Fruit fly (Drosophila melanogaster) whole organism, embryonic: Measurements from ENCODE around the gene haf.

Experiments used
- B-H2 ChIP-seq: fragments of 200-800 bp; sonication (Bioruptor generic); optimal IDR thresholded peaks from 2 replicates; lab custom pipeline; 2018; ENCODE audit warnings: missing biosample characterization, mild to moderate bottlenecking, missing genetic modification characterization
- BEAF-32 ChIP-seq: fragments of 200-800 bp; sonication (Bioruptor generic); optimal IDR thresholded peaks from 3 replicates; lab custom pipeline; 2017; ENCODE audit warnings: missing biosample characterization, missing genetic modification characterization, mild to moderate bottlenecking, moderate library complexity, missing genetic modification reagents
- CG10431 ChIP-seq: fragments of 200-800 bp; sonication (Bioruptor generic); optimal IDR thresholded peaks from 3 replicates; lab custom pipeline; 2018; ENCODE audit warnings: missing biosample characterization, mild to moderate bottlenecking, missing genetic modification characterization
- CG11093 ChIP-seq: fragments of 200-800 bp; sonication (Bioruptor generic); IDR thresholded peaks from 3 replicates; pipeline ENCODE4 v1.3.6; 2022; ENCODE audit warnings: missing biosample characterization, missing genetic modification characterization
- CG11398 ChIP-seq: fragments of 200-800 bp; sonication (Bioruptor generic); optimal IDR thresholded peaks from 2 replicates; lab custom pipeline; 2016; ENCODE audit warnings: missing biosample characterization, missing genetic modification characterization
- CG15073 ChIP-seq: fragments of 200-800 bp; sonication (Bioruptor generic); optimal IDR thresholded peaks from 2 replicates; lab custom pipeline; 2016; ENCODE audit warnings: missing biosample characterization, missing genetic modification characterization
- CG1602 ChIP-seq: fragments of 200-800 bp; sonication (Bioruptor generic); optimal IDR thresholded peaks from 3 replicates; lab custom pipeline; 2016; ENCODE audit warnings: missing biosample characterization, missing genetic modification characterization
- CG17361 ChIP-seq: fragments of 200-800 bp; sonication (Bioruptor generic); IDR thresholded peaks from 3 replicates; pipeline ENCODE4 v1.3.6; 2022; ENCODE audit warnings: missing biosample characterization, missing genetic modification characterization
- CG2116 ChIP-seq: fragments of 200-800 bp; sonication (Bioruptor generic); optimal IDR thresholded peaks from 3 replicates; lab custom pipeline; 2018; ENCODE audit warnings: missing biosample characterization, mild to moderate bottlenecking, missing genetic modification characterization
- CG2202 ChIP-seq: fragments of 200-800 bp; sonication (Bioruptor generic); optimal IDR thresholded peaks from 2 replicates; lab custom pipeline; 2018; ENCODE audit warnings: missing biosample characterization, mild to moderate bottlenecking, missing genetic modification characterization
- CG3281 ChIP-seq: fragments of 200-800 bp; sonication (Bioruptor generic); optimal IDR thresholded peaks from 3 replicates; lab custom pipeline; 2017; ENCODE audit warnings: missing biosample characterization, mild to moderate bottlenecking, missing genetic modification characterization
- CG34224 ChIP-seq: fragments of 200-800 bp; sonication (Bioruptor generic); IDR thresholded peaks from 3 replicates; pipeline ENCODE4 v1.3.6; 2022; ENCODE audit warnings: missing biosample characterization, missing genetic modification characterization; ENCODE audit not compliant: partially characterized antibody
- CG4617 ChIP-seq: fragments of 200-800 bp; sonication (Bioruptor generic); optimal IDR thresholded peaks from 3 replicates; lab custom pipeline; 2016; ENCODE audit warnings: missing biosample characterization, missing genetic modification characterization, borderline replicate concordance
- CG7372 ChIP-seq: fragments of 200-800 bp; sonication (Bioruptor generic); IDR thresholded peaks from 2 replicates; pipeline ENCODE4 v1.3.6; 2022; ENCODE audit warnings: missing biosample characterization, missing genetic modification characterization
- CG8944 ChIP-seq: fragments of 200-800 bp; sonication (Bioruptor generic); optimal IDR thresholded peaks from 3 replicates; lab custom pipeline; 2016; ENCODE audit warnings: missing biosample characterization, missing genetic modification characterization
- Camta ChIP-seq: fragments of 200-800 bp; sonication (Bioruptor generic); optimal IDR thresholded peaks from 2 replicates; lab custom pipeline; 2016; ENCODE audit warnings: missing biosample characterization, missing genetic modification characterization
- CkIIα-i1 ChIP-seq: fragments of 200-800 bp; sonication (Bioruptor generic); IDR thresholded peaks from 2 replicates; pipeline ENCODE4 v1.3.6; 2022; ENCODE audit warnings: missing biosample characterization, missing genetic modification characterization
- CrebB ChIP-seq: fragments of 200-800 bp; sonication (Bioruptor generic); optimal IDR thresholded peaks from 3 replicates; lab custom pipeline; 2018; ENCODE audit warnings: missing biosample characterization, mild to moderate bottlenecking, missing genetic modification characterization
- Dfd ChIP-seq, 2 experiments: fragments of >200 bp; optimal IDR thresholded peaks; 2 replicates each; lab custom pipeline; 2017; ENCODE audit warnings: missing biosample characterization in 2 of 2, missing genetic modification characterization in 2 of 2
- E2f1 ChIP-seq: fragments of 200-800 bp; sonication (Bioruptor generic); IDR thresholded peaks from 2 replicates; pipeline ENCODE4 v1.3.6; 2022; ENCODE audit warnings: missing biosample characterization, missing genetic modification characterization
- Gsc ChIP-seq: fragments of 200-800 bp; sonication (Bioruptor generic); IDR thresholded peaks from 2 replicates; pipeline ENCODE4 v1.3.6; 2022; ENCODE audit warnings: missing biosample characterization, missing genetic modification characterization
- Gug ChIP-seq: fragments of 200-800 bp; sonication (Bioruptor generic); IDR thresholded peaks from 4 replicates; pipeline ENCODE4 v1.3.6; 2022; ENCODE audit warnings: missing biosample characterization, missing genetic modification characterization
- H2.0 ChIP-seq: fragments of 200-800 bp; sonication (Bioruptor generic); IDR thresholded peaks from 2 replicates; pipeline ENCODE4 v1.3.6; 2022; ENCODE audit warnings: missing biosample characterization, missing genetic modification characterization
- HHEX ChIP-seq: fragments of 200-800 bp; sonication (Bioruptor generic); optimal IDR thresholded peaks from 3 replicates; lab custom pipeline; 2017; ENCODE audit warnings: missing biosample characterization, mild to moderate bottlenecking, missing genetic modification characterization, missing genetic modification reagents
- HmgD ChIP-seq: fragments of 200-800 bp; sonication (Bioruptor generic); optimal IDR thresholded peaks from 3 replicates; lab custom pipeline; 2016; ENCODE audit warnings: missing biosample characterization, missing genetic modification characterization
- Jarid2 ChIP-seq: fragments of 200-800 bp; sonication (Bioruptor generic); optimal IDR thresholded peaks from 3 replicates; lab custom pipeline; 2017; ENCODE audit warnings: mild to moderate bottlenecking, missing biosample characterization, missing genetic modification reagents, missing genetic modification characterization
- MBD-R2 ChIP-seq: fragments of 200-800 bp; sonication (Bioruptor generic); IDR thresholded peaks from 2 replicates; pipeline ENCODE4 v1.3.6; 2022; ENCODE audit warnings: missing biosample characterization, missing genetic modification characterization
- MESR4 ChIP-seq: fragments of 200-800 bp; sonication (Bioruptor generic); optimal IDR thresholded peaks from 2 replicates; lab custom pipeline; 2018; ENCODE audit warnings: missing biosample characterization, mild to moderate bottlenecking, missing genetic modification characterization, moderate library complexity
- MTF-1 ChIP-seq: fragments of 200-800 bp; sonication (Bioruptor generic); optimal IDR thresholded peaks from 2 replicates; lab custom pipeline; 2018; ENCODE audit warnings: missing biosample characterization, mild to moderate bottlenecking, missing genetic modification characterization, borderline replicate concordance
- Opbp ChIP-seq: fragments of 200-800 bp; sonication (Bioruptor generic); IDR thresholded peaks from 3 replicates; pipeline ENCODE4 v1.3.6; 2022; ENCODE audit warnings: missing biosample characterization, missing genetic modification characterization; ENCODE audit not compliant: partially characterized antibody
- Optix ChIP-seq: fragments of 200-800 bp; sonication (Bioruptor generic); IDR thresholded peaks from 3 replicates; pipeline ENCODE4 v1.3.6; 2022; ENCODE audit warnings: missing biosample characterization, missing genetic modification characterization
- Sox100B ChIP-seq: fragments of 200-800 bp; sonication (Bioruptor generic); optimal IDR thresholded peaks from 3 replicates; lab custom pipeline; 2018; ENCODE audit warnings: missing biosample characterization, mild to moderate bottlenecking, missing genetic modification characterization
- Sry-β ChIP-seq: fragments of 200-800 bp; sonication (Bioruptor generic); optimal IDR thresholded peaks from 2 replicates; lab custom pipeline; 2018; ENCODE audit warnings: missing biosample characterization, mild to moderate bottlenecking, missing genetic modification characterization, moderate library complexity
- Taf1 ChIP-seq: fragments of 200-800 bp; sonication (Bioruptor generic); IDR thresholded peaks from 2 replicates; pipeline ENCODE4 v1.3.6; 2022; ENCODE audit warnings: missing biosample characterization, missing genetic modification characterization
- Xrp1 ChIP-seq: fragments of 200-800 bp; sonication (Bioruptor generic); IDR thresholded peaks from 2 replicates; pipeline ENCODE4 v1.3.6; 2022; ENCODE audit warnings: missing biosample characterization, missing genetic modification characterization
- caup ChIP-seq: fragments of 200-800 bp; sonication (Bioruptor generic); optimal IDR thresholded peaks from 3 replicates; lab custom pipeline; 2017; ENCODE audit warnings: missing biosample characterization, mild to moderate bottlenecking, missing genetic modification characterization, moderate library complexity; ENCODE audit not compliant: severe bottlenecking
- croc ChIP-seq: fragments of 200-800 bp; sonication (Bioruptor generic); conservative IDR thresholded peaks from 3 replicates; pipeline ENCODE4 v1.3.6; 2022; ENCODE audit warnings: missing biosample characterization, missing genetic modification characterization
- crp ChIP-seq, 2 experiments: fragments of 200-800 bp; sonication (Bioruptor generic); optimal IDR thresholded peaks; 2 replicates in 1 of 2; 3 replicates in 1 of 2; lab custom pipeline; 2017; ENCODE audit warnings: missing biosample characterization in 2 of 2, missing genetic modification characterization in 2 of 2, mild to moderate bottlenecking in 1 of 2, moderate library complexity in 1 of 2
- otp ChIP-seq: fragments of 200-800 bp; sonication (Bioruptor generic); IDR thresholded peaks from 3 replicates; pipeline ENCODE4, ENCODE4 v1.3.6; 2022; ENCODE audit warnings: missing biosample characterization, missing genetic modification characterization
- pb ChIP-seq: fragments of 200-800 bp; sonication (Bioruptor generic); optimal IDR thresholded peaks from 3 replicates; lab custom pipeline; 2016; ENCODE audit warnings: missing biosample characterization, missing genetic modification characterization
- psq ChIP-seq: fragments of 200-800 bp; sonication (Bioruptor generic); optimal IDR thresholded peaks from 2 replicates; lab custom pipeline; 2017; ENCODE audit warnings: missing biosample characterization, missing genetic modification characterization
- pzg ChIP-seq: fragments of 200-800 bp; sonication (Bioruptor generic); optimal IDR thresholded peaks from 3 replicates; lab custom pipeline; 2018; ENCODE audit warnings: missing biosample characterization, mild to moderate bottlenecking, missing genetic modification characterization, moderate library complexity
- schlank ChIP-seq: fragments of 200-800 bp; sonication (Bioruptor generic); optimal IDR thresholded peaks from 2 replicates; lab custom pipeline; 2018; ENCODE audit warnings: missing biosample characterization, mild to moderate bottlenecking, missing genetic modification characterization
- sug ChIP-seq: fragments of 200-800 bp; optimal IDR thresholded peaks from 2 replicates; lab custom pipeline; 2019; ENCODE audit warnings: missing biosample characterization, mild to moderate bottlenecking, missing genetic modification characterization, moderate library complexity
- tll ChIP-seq, 2 experiments: fragments of 200-800 bp in 1 of 2; fragments of >200 bp in 1 of 2; sonication (Bioruptor generic) in 1 of 2; optimal IDR thresholded peaks; 2 replicates each; lab custom pipeline; 2017 to 2019; ENCODE audit warnings: missing biosample characterization in 2 of 2, missing genetic modification characterization in 2 of 2, mild to moderate bottlenecking in 1 of 2, moderate library complexity in 1 of 2
- trem ChIP-seq: fragments of 200-800 bp; optimal IDR thresholded peaks from 3 replicates; lab custom pipeline; 2019; ENCODE audit warnings: missing biosample characterization, mild to moderate bottlenecking, missing genetic modification characterization, moderate library complexity
- usp ChIP-seq: fragments of >200 bp; optimal IDR thresholded peaks from 2 replicates; lab custom pipeline; 2017; ENCODE audit warnings: missing biosample characterization, missing genetic modification characterization
- vnd ChIP-seq: fragments of 200-800 bp; sonication (Bioruptor generic); IDR thresholded peaks from 3 replicates; pipeline ENCODE4 v1.3.6; 2022; ENCODE audit warnings: missing biosample characterization, missing genetic modification characterization; ENCODE audit not compliant: partially characterized antibody

The haf gene

dm6 chr2L:1629206-1629959 is 74.5 kb downstream of the haf start (continued):
- TF ChIP-seq Sox100B (no peak), tll (GFP tag; optimal IDR thresholded peaks at IDR 0.05; lab: Kevin White, UChicago) (no peak), vnd (no peak), caup (GFP tag; lab: Kevin White, UChicago) (peak; percentile 47), schlank (tag; lab: Kevin White, UChicago) (no peak), CG4617 (GFP tag; lab: Kevin White, UChicago) (no peak), BEAF-32 (GFP tag; lab: Kevin White, UChicago) (no peak), Dfd (GFP tag; optimal IDR thresholded peaks at IDR 0.05; lab: Kevin White, UChicago) (no peak), HmgD (GFP tag; lab: Kevin White, UChicago) (no peak), Optix (GFP tag; lab: Robert Waterston, UW) (no peak), sug (tag; lab: Kevin White, UChicago) (peak; percentile 41), CG8944 (GFP tag; lab: Kevin White, UChicago) (no peak), Xrp1 (GFP tag; lab: Robert Waterston, UW) (peak; percentile 17; the same call in 1 of the 2 replicates), CG2116 (GFP tag; lab: Kevin White, UChicago) (no peak), MBD-R2 (GFP tag; lab: Robert Waterston, UW) (peak; percentile 22; the same call in 1 of the 2 replicates), trem (tag; lab: Kevin White, UChicago) (no peak), Sry-β (no peak), MTF-1 (GFP tag; lab: Kevin White, UChicago) (no peak), CG10431 (GFP tag; lab: Kevin White, UChicago) (no peak), psq (GFP tag; lab: Kevin White, UChicago) (no peak), croc (GFP tag; lab: Robert Waterston, UW) (no peak), Gsc (GFP tag; lab: Robert Waterston, UW) (no peak), pzg (GFP tag; lab: Kevin White, UChicago) (no peak), E2f1 (peak; percentile 62), CG11398 (no peak), Gug (GFP tag; lab: Robert Waterston, UW) (peak; percentile 27; the same call in 1 of the 4 replicates), usp (GFP tag; lab: Kevin White, UChicago) (no peak), B-H2 (no peak), Taf1 (GFP tag; lab: Robert Waterston, UW) (peak; percentile 44; the same call in 1 of the 2 replicates), CG2202 (tag; lab: Kevin White, UChicago) (no peak), HHEX (GFP tag; lab: Kevin White, UChicago) (peak; percentile 62), CG7372 (GFP tag; lab: Robert Waterston, UW) (peak; percentile 78), pb (GFP tag; lab: Kevin White, UChicago) (no peak), CG1602 (GFP tag; lab: Kevin White, UChicago) (peak; percentile 20), CG17361 (GFP tag; lab: Robert Waterston, UW) (0 out of 3 replicates have a peak, but pooled peaks have one; percentile 33), CG34224 (GFP tag; lab: Robert Waterston, UW) (no peak), CrebB (tag; lab: Kevin White, UChicago) (peak; percentile 18), CG3281 (GFP tag; lab: Kevin White, UChicago) (peak; percentile 68), Camta (GFP tag; lab: Kevin White, UChicago) (no peak), Opbp (GFP tag; lab: Robert Waterston, UW) (no peak), otp (GFP tag; lab: Robert Waterston, UW) (0 out of 3 replicates have a peak, but pooled peaks have one; percentile 26), CG11093 (GFP tag; lab: Robert Waterston, UW) (0 out of 3 replicates have a peak, but pooled peaks have one; percentile 22), CkIIα-i1 (GFP tag; lab: Robert Waterston, UW) (no peak), CG15073 (GFP tag; lab: Kevin White, UChicago) (no peak), Jarid2 (GFP tag; lab: Kevin White, UChicago) (peak; percentile 12), H2.0 (0 out of 2 replicates have a peak, but pooled peaks have one; percentile 42), MESR4 (GFP tag; lab: Kevin White, UChicago) (no peak), crp (GFP tag; optimal IDR thresholded peaks at IDR 0.05; lab: Kevin White, UChicago) (no peak)
